Fruit fly (Drosophila melanogaster) whole organism, embryonic: ENCODE measurements around the gene CG13949.

Experiments
- Atf3 ChIP-seq: fragments of 200-800 bp; sonication (Bioruptor generic); optimal IDR thresholded peaks from 3 replicates; lab custom pipeline; 2016; ENCODE audit warnings: missing biosample characterization, missing genetic modification characterization
- CG11456 ChIP-seq: fragments of 200-800 bp; sonication (Bioruptor generic); IDR thresholded peaks from 3 replicates; pipeline ENCODE4 v1.3.6; 2022; ENCODE audit warnings: missing biosample characterization, missing genetic modification characterization
- CG11504 ChIP-seq: fragments of 200-800 bp; sonication (Bioruptor generic); optimal IDR thresholded peaks from 3 replicates; lab custom pipeline; 2019; ENCODE audit warnings: missing biosample characterization, mild to moderate bottlenecking, missing genetic modification characterization, moderate library complexity
- CG11696 ChIP-seq: fragments of 200-800 bp; sonication (Bioruptor generic); IDR thresholded peaks from 2 replicates; pipeline ENCODE4 v1.3.6; 2022; ENCODE audit warnings: missing biosample characterization, missing genetic modification characterization
- CG12219 ChIP-seq: fragments of 200-800 bp; sonication (Bioruptor generic); optimal IDR thresholded peaks from 3 replicates; lab custom pipeline; 2018; ENCODE audit warnings: missing biosample characterization, mild to moderate bottlenecking, missing genetic modification characterization
- CG12299 ChIP-seq: fragments of 200-800 bp; sonication (Bioruptor generic); optimal IDR thresholded peaks from 2 replicates; lab custom pipeline; 2018; ENCODE audit warnings: missing biosample characterization, mild to moderate bottlenecking, missing genetic modification characterization
- CG15479 ChIP-seq: fragments of 200-800 bp; sonication (Bioruptor generic); optimal IDR thresholded peaks from 3 replicates; lab custom pipeline; 2019; ENCODE audit warnings: missing biosample characterization, mild to moderate bottlenecking, missing genetic modification characterization, moderate library complexity
- CG1647 ChIP-seq: fragments of 200-800 bp; sonication (Bioruptor generic); optimal IDR thresholded peaks from 3 replicates; lab custom pipeline; 2016; ENCODE audit warnings: missing biosample characterization, missing genetic modification characterization
- CG17568 ChIP-seq: fragments of 200-800 bp; sonication (Bioruptor generic); optimal IDR thresholded peaks from 2 replicates; lab custom pipeline; 2018; ENCODE audit warnings: missing biosample characterization, mild to moderate bottlenecking, missing genetic modification characterization, moderate library complexity
- CG17802 ChIP-seq: fragments of 200-800 bp; sonication (Bioruptor generic); optimal IDR thresholded peaks from 2 replicates; lab custom pipeline; 2018; ENCODE audit warnings: missing biosample characterization, mild to moderate bottlenecking, missing genetic modification characterization, moderate library complexity
- CG17912 ChIP-seq: fragments of 200-800 bp; sonication (Bioruptor generic); optimal IDR thresholded peaks from 2 replicates; lab custom pipeline; 2018; ENCODE audit warnings: missing biosample characterization, mild to moderate bottlenecking, missing genetic modification characterization
- CG1792 ChIP-seq: fragments of 200-800 bp; sonication (Bioruptor generic); optimal IDR thresholded peaks from 2 replicates; lab custom pipeline; 2016; ENCODE audit warnings: missing biosample characterization, missing genetic modification characterization
- CG18262 ChIP-seq: fragments of 200-800 bp; optimal IDR thresholded peaks from 3 replicates; lab custom pipeline; 2019; ENCODE audit warnings: missing biosample characterization, mild to moderate bottlenecking, missing genetic modification characterization, moderate library complexity
- CG18619 ChIP-seq: fragments of 200-800 bp; sonication (Bioruptor generic); optimal IDR thresholded peaks from 3 replicates; lab custom pipeline; 2017; ENCODE audit warnings: missing biosample characterization, mild to moderate bottlenecking, missing genetic modification characterization
- CG30403 ChIP-seq: fragments of 200-800 bp; sonication (Bioruptor generic); optimal IDR thresholded peaks from 3 replicates; lab custom pipeline; 2016; ENCODE audit warnings: missing biosample characterization, missing genetic modification characterization
- CG31224 ChIP-seq: fragments of 200-800 bp; sonication (Bioruptor generic); IDR thresholded peaks from 2 replicates; pipeline ENCODE4 v1.3.6; 2022; ENCODE audit warnings: missing biosample characterization, missing genetic modification characterization
- CG32767 ChIP-seq: fragments of 200-800 bp; sonication (Bioruptor generic); IDR thresholded peaks from 2 replicates; pipeline ENCODE4 v1.3.6; 2022; ENCODE audit warnings: missing biosample characterization, missing genetic modification characterization
- CG43689 ChIP-seq: fragments of 200-800 bp; sonication (Bioruptor generic); IDR thresholded peaks from 2 replicates; pipeline ENCODE4 v1.3.6; 2022; ENCODE audit warnings: missing biosample characterization, missing genetic modification characterization
- CG4730 ChIP-seq: fragments of 200-800 bp; sonication (Bioruptor generic); IDR thresholded peaks from 2 replicates; pipeline ENCODE4 v1.3.6; 2022; ENCODE audit warnings: missing biosample characterization, missing genetic modification characterization
- CG6654 ChIP-seq: fragments of 200-800 bp; sonication (Bioruptor generic); optimal IDR thresholded peaks from 2 replicates; lab custom pipeline; 2017; ENCODE audit warnings: missing biosample characterization, mild to moderate bottlenecking, missing genetic modification characterization
- CG8765 ChIP-seq: fragments of 200-800 bp; sonication (Bioruptor generic); IDR thresholded peaks from 2 replicates; pipeline ENCODE4 v1.3.6; 2022; ENCODE audit warnings: missing biosample characterization, missing genetic modification characterization
- CG9215 ChIP-seq: fragments of 200-800 bp; sonication (Bioruptor generic); IDR thresholded peaks from 2 replicates; pipeline ENCODE4 v1.3.6; 2022; ENCODE audit warnings: missing biosample characterization, missing genetic modification characterization
- CG9876 ChIP-seq: fragments of 200-800 bp; sonication (Bioruptor generic); optimal IDR thresholded peaks from 2 replicates; lab custom pipeline; 2016; ENCODE audit warnings: missing biosample characterization, missing genetic modification characterization
- CHES-1-like ChIP-seq: fragments of 200-800 bp; sonication (Bioruptor generic); optimal IDR thresholded peaks from 2 replicates; lab custom pipeline; 2016; ENCODE audit warnings: missing biosample characterization, missing genetic modification characterization
- D ChIP-seq, 2 experiments: fragments of 200-800 bp in 1 of 2; fragments of >200 bp in 1 of 2; sonication (Bioruptor generic) in 1 of 2; optimal IDR thresholded peaks; 2 replicates in 1 of 2; 3 replicates in 1 of 2; lab custom pipeline; 2017; ENCODE audit warnings: mild to moderate bottlenecking in 1 of 2, missing biosample characterization in 1 of 2, missing genetic modification characterization in 1 of 2, missing genetic modification reagents in 1 of 2
- Drgx ChIP-seq: fragments of 200-800 bp; sonication (Bioruptor generic); IDR thresholded peaks from 2 replicates; pipeline ENCODE4 v1.3.6; 2022; ENCODE audit warnings: missing biosample characterization, missing genetic modification characterization
- HLH4C ChIP-seq: fragments of 200-800 bp; sonication (Bioruptor generic); IDR thresholded peaks from 3 replicates; pipeline ENCODE4 v1.3.6; 2022; ENCODE audit warnings: missing biosample characterization, missing genetic modification characterization; ENCODE audit not compliant: partially characterized antibody
- Lhr ChIP-seq: fragments of 200-800 bp; sonication (Bioruptor generic); optimal IDR thresholded peaks from 3 replicates; lab custom pipeline; 2017; ENCODE audit warnings: mild to moderate bottlenecking, missing biosample characterization, missing genetic modification reagents, missing genetic modification characterization
- MBD-R2 ChIP-seq: fragments of 200-800 bp; sonication (Bioruptor generic); IDR thresholded peaks from 2 replicates; pipeline ENCODE4 v1.3.6; 2022; ENCODE audit warnings: missing biosample characterization, missing genetic modification characterization
- Mes4 ChIP-seq: fragments of 200-800 bp; sonication (Bioruptor generic); optimal IDR thresholded peaks from 2 replicates; lab custom pipeline; 2016; ENCODE audit warnings: missing biosample characterization, missing genetic modification characterization
- Neu2 ChIP-seq: fragments of 200-800 bp; sonication (Bioruptor generic); optimal IDR thresholded peaks from 3 replicates; lab custom pipeline; 2016; ENCODE audit warnings: missing biosample characterization, missing genetic modification characterization, borderline replicate concordance
- Ravus ChIP-seq: fragments of 200-800 bp; sonication (Bioruptor generic); IDR thresholded peaks from 2 replicates; pipeline ENCODE4 v1.3.6; 2022; ENCODE audit warnings: missing biosample characterization, missing genetic modification characterization
- Rx ChIP-seq: fragments of 200-800 bp; sonication (Bioruptor generic); IDR thresholded peaks from 2 replicates; pipeline ENCODE4 v1.3.6; 2022; ENCODE audit warnings: missing biosample characterization, missing genetic modification characterization
- ase ChIP-seq: fragments of 200-800 bp; sonication (Bioruptor generic); IDR thresholded peaks from 3 replicates; pipeline ENCODE4 v1.3.6; 2022; ENCODE audit warnings: missing biosample characterization, missing genetic modification characterization
- ash1 ChIP-seq: fragments of 200-800 bp; sonication (Bioruptor generic); optimal IDR thresholded peaks from 2 replicates; lab custom pipeline; 2018; ENCODE audit warnings: missing biosample characterization, mild to moderate bottlenecking, missing genetic modification characterization
- cas ChIP-seq: fragments of 200-800 bp; sonication (Bioruptor generic); IDR thresholded peaks from 2 replicates; pipeline ENCODE4 v1.3.6; 2022; ENCODE audit warnings: missing biosample characterization, missing genetic modification characterization
- chm ChIP-seq: fragments of 200-800 bp; sonication (Bioruptor generic); IDR thresholded peaks from 2 replicates; pipeline ENCODE4 v1.3.6; 2022; ENCODE audit warnings: missing biosample characterization, missing genetic modification characterization
- ewg ChIP-seq: fragments of 200-800 bp; sonication (Bioruptor generic); optimal IDR thresholded peaks from 3 replicates; lab custom pipeline; 2017; ENCODE audit warnings: mild to moderate bottlenecking, missing biosample characterization, missing genetic modification reagents, missing genetic modification characterization
- fru ChIP-seq: fragments of >200 bp; optimal IDR thresholded peaks from 2 replicates; lab custom pipeline; 2017
- jigr1 ChIP-seq: fragments of 200-800 bp; sonication (Bioruptor generic); IDR thresholded peaks from 3 replicates; pipeline ENCODE4 v1.3.6; 2022; ENCODE audit warnings: missing biosample characterization, missing genetic modification characterization
- jing ChIP-seq: fragments of 200-800 bp; sonication (Bioruptor generic); optimal IDR thresholded peaks from 2 replicates; lab custom pipeline; 2018; ENCODE audit warnings: missing biosample characterization, mild to moderate bottlenecking, missing genetic modification characterization
- pho ChIP-seq: fragments of 200-800 bp; sonication (Bioruptor generic); optimal IDR thresholded peaks from 2 replicates; lab custom pipeline; 2016; ENCODE audit warnings: missing biosample characterization, missing genetic modification characterization
- phol ChIP-seq: fragments of 200-800 bp; sonication (Bioruptor generic); optimal IDR thresholded peaks from 3 replicates; lab custom pipeline; 2018; ENCODE audit warnings: missing biosample characterization, mild to moderate bottlenecking, missing genetic modification characterization, moderate library complexity
- slou ChIP-seq: fragments of 200-800 bp; sonication (Bioruptor generic); optimal IDR thresholded peaks from 3 replicates; lab custom pipeline; 2016; ENCODE audit warnings: missing biosample characterization, missing genetic modification characterization
- so ChIP-seq: fragments of 200-800 bp; sonication (Bioruptor generic); IDR thresholded peaks from 3 replicates; pipeline ENCODE4 v1.3.6; 2022; ENCODE audit warnings: missing biosample characterization, missing genetic modification characterization
- ssp ChIP-seq: fragments of 200-800 bp; sonication (Bioruptor generic); IDR thresholded peaks from 2 replicates; pipeline ENCODE4 v1.3.6; 2022; ENCODE audit warnings: missing biosample characterization, missing genetic modification characterization
- tgo ChIP-seq: fragments of 200-800 bp; sonication (Bioruptor generic); IDR thresholded peaks from 3 replicates; pipeline ENCODE4 v1.3.6; 2022; ENCODE audit warnings: missing biosample characterization, missing genetic modification characterization
- unc-4 ChIP-seq: fragments of 200-800 bp; sonication (Bioruptor generic); IDR thresholded peaks from 2 replicates; pipeline ENCODE4 v1.3.6; 2022; ENCODE audit warnings: missing biosample characterization, missing genetic modification characterization; ENCODE audit not compliant: partially characterized antibody
- wdn ChIP-seq: fragments of 200-800 bp; sonication (Bioruptor generic); IDR thresholded peaks from 2 replicates; pipeline ENCODE4 v1.3.6; 2022; ENCODE audit warnings: missing biosample characterization, missing genetic modification characterization
- yki ChIP-seq: fragments of >200 bp; optimal IDR thresholded peaks from 3 replicates; lab custom pipeline; 2018

CG13949 gene

dm6 chr2L:866950-867744 is 12.0 kb downstream of the CG13949 start (continued):
- peak; percentile 93 for TF ChIP-seq CG9215 (GFP tag; lab: Robert Waterston, UW)
- TF ChIP-seq CG31224 (GFP tag; lab: Robert Waterston, UW), result peak; percentile 90
- peak; percentile 97 for TF ChIP-seq Drgx (GFP tag; lab: Robert Waterston, UW)
- no peak for TF ChIP-seq fru (lab: Kevin White, UChicago)
- peak; percentile 87 for TF ChIP-seq CG18619 (GFP tag; lab: Kevin White, UChicago)
- TF ChIP-seq phol, result peak; percentile 89
- peak; percentile 14 for TF ChIP-seq Neu2 (GFP tag; lab: Kevin White, UChicago)
- peak; percentile 93 for TF ChIP-seq CG12299
- TF ChIP-seq CG18262, result peak; percentile 88
- no peak; the same call in 2 of the 3 replicates for TF ChIP-seq HLH4C (GFP tag; lab: Robert Waterston, UW)
- TF ChIP-seq CG43689 (GFP tag; lab: Robert Waterston, UW), result peak; percentile 88
- peak; percentile 53 for TF ChIP-seq CG9876 (GFP tag; lab: Kevin White, UChicago)
- TF ChIP-seq CG11696 (GFP tag; lab: Robert Waterston, UW), result peak; percentile 88
- TF ChIP-seq ssp (GFP tag; lab: Robert Waterston, UW), result peak; percentile 86
- TF ChIP-seq cas (GFP tag; lab: Robert Waterston, UW), result peak; percentile 85
- peak; percentile 85 for TF ChIP-seq CG1647 (GFP tag; lab: Kevin White, UChicago)
- TF ChIP-seq CG1792 (GFP tag; lab: Kevin White, UChicago), result peak; percentile 86
- TF ChIP-seq tgo, result peak; percentile 95
- peak; percentile 72 for TF ChIP-seq slou (GFP tag; lab: Kevin White, UChicago)
- TF ChIP-seq MBD-R2 (GFP tag; lab: Robert Waterston, UW), result peak; percentile 92
- peak; percentile 93 for TF ChIP-seq CG4730 (GFP tag; lab: Robert Waterston, UW)
- TF ChIP-seq CG6654 (GFP tag; lab: Kevin White, UChicago), result peak; percentile 66
- peak; percentile 6 for TF ChIP-seq ash1 (GFP tag; lab: Kevin White, UChicago)
- TF ChIP-seq jing, result peak; percentile 86
- peak; percentile 89 for TF ChIP-seq Ravus
- TF ChIP-seq CHES-1-like (GFP tag; lab: Kevin White, UChicago), result peak; percentile 84
- no peak for TF ChIP-seq CG15479
- TF ChIP-seq D (optimal IDR thresholded peaks at IDR 0.05; lab: Kevin White, UChicago), result no peak
- TF ChIP-seq D (GFP tag; optimal IDR thresholded peaks at IDR 0.05; lab: Kevin White, UChicago), result peak; percentile 87
- TF ChIP-seq CG17802 (tag; lab: Kevin White, UChicago), result peak; percentile 78
- peak; percentile 86 for TF ChIP-seq CG17912
- TF ChIP-seq unc-4 (GFP tag; lab: Robert Waterston, UW), result no peak
- peak; percentile 94 for TF ChIP-seq chm (GFP tag; lab: Robert Waterston, UW)
- TF ChIP-seq CG30403 (GFP tag; lab: Kevin White, UChicago), result peak; percentile 94
- peak; percentile 95 for TF ChIP-seq CG11456 (GFP tag; lab: Robert Waterston, UW)
- TF ChIP-seq yki (lab: Kevin White, UChicago), result no peak
- TF ChIP-seq Lhr (GFP tag; lab: Kevin White, UChicago), result peak; percentile 63
- peak; percentile 93 for TF ChIP-seq CG11504 (tag; lab: Kevin White, UChicago)
- peak; percentile 89 for TF ChIP-seq pho (GFP tag; lab: Kevin White, UChicago)
- TF ChIP-seq ase, result peak; percentile 94
- TF ChIP-seq jigr1, result peak; percentile 88; the same call in 2 of the 3 replicates
- TF ChIP-seq CG12219 (GFP tag; lab: Kevin White, UChicago), result peak; percentile 90
- peak; percentile 93 for TF ChIP-seq so (GFP tag; lab: Robert Waterston, UW)
- peak; percentile 72 for TF ChIP-seq Atf3 (GFP tag; lab: Kevin White, UChicago)
- TF ChIP-seq wdn, result peak; percentile 91
- peak; percentile 88 for TF ChIP-seq CG17568
- peak; percentile 83 for TF ChIP-seq Mes4
- peak; percentile 71 for TF ChIP-seq ewg (GFP tag; lab: Kevin White, UChicago)
- peak; percentile 92 for TF ChIP-seq CG32767 (GFP tag; lab: Robert Waterston, UW)
- peak; percentile 91 for TF ChIP-seq CG8765 (GFP tag; lab: Robert Waterston, UW)
- TF ChIP-seq Rx (GFP tag; lab: Robert Waterston, UW), result peak; percentile 90
